Worm (Caenorhabditis elegans): ENCODE data around the gene bus-19.

Gene bus-19

DNA sequence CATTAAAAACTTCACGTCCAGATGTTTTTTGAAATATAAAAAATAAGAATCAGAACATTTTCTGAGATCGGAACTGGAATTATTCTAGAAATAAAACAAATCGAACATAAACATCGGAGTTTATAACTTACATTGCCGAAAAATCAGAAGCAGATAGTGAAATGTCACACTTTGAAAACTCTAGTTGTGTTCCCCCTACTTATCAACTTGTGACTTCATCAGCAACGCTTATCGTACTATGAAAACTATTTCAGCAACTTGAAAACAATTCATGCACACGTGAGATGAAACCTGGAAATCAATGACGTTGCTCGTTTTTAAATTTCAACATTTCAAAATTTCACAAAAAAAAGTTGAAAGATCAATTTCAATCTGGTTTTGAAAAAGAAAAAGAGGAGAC, 4.9 kb downstream of the bus-19 start (continued):
- TF ChIP-seq zfp-2 (tag; optimal IDR thresholded peaks at IDR 0.05) (no peak), lim-7 (GFP tag; IDR thresholded peaks at IDR 0.05) (no peak), hlh-30 (tag; optimal IDR thresholded peaks at IDR 0.05; ENCODE audit: insufficient read depth) (peak; percentile 60)

DNA sequence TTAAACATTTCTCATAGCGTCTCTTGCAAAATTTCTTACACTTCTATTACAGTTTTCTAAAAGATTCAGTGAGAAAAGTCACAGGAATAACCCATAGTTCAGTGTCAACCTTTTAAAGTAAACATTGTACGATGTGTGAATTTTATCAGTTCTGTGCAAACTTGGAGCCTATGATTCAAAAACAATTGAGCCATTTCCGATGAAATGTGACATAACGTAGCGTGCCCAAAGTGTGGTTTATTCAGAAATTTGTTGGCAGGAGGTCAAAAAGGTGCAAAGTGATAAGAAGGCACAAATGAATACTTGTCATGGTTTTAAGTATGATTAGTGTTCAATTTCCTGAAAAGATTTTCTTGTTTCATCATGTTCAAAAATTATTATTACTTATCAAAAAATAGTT, 5.7 kb downstream of the bus-19 start:
- no peak for TF ChIP-seq nhr-48 (tag; optimal IDR thresholded peaks at IDR 0.05)
- TF ChIP-seq dve-1 (tag; optimal IDR thresholded peaks at IDR 0.05; ENCODE audit: insufficient read depth): no peak
- no peak for TF ChIP-seq mxl-3 (GFP tag; optimal IDR thresholded peaks at IDR 0.05)
- no peak for TF ChIP-seq lin-1 (GFP tag; IDR thresholded peaks at IDR 0.05)
- TF ChIP-seq ZK337.2 (GFP tag; IDR thresholded peaks at IDR 0.05): no peak
- peak; percentile 7 for TF ChIP-seq nhr-6 (tag; optimal IDR thresholded peaks at IDR 0.05)
- no peak for TF ChIP-seq rbr-2 (tag; optimal IDR thresholded peaks at IDR 0.05)
- peak; percentile 52 for TF ChIP-seq pqm-1 (tag; optimal IDR thresholded peaks at IDR 0.05)
- no peak for TF ChIP-seq T20F7.1 (GFP tag; optimal IDR thresholded peaks at IDR 0.05)
- TF ChIP-seq pha-4 (GFP tag; IDR thresholded peaks at IDR 0.05): no peak
- no peak for TF ChIP-seq pha-4 (tag; optimal IDR thresholded peaks at IDR 0.05)
- no peak for TF ChIP-seq egl-43 (GFP tag; IDR thresholded peaks at IDR 0.05)
- peak; percentile 48; the same call in 1 of the 2 replicates for TF ChIP-seq dmd-6 (GFP tag; IDR thresholded peaks at IDR 0.05)
- no peak for TF ChIP-seq lsy-2 (tag; optimal IDR thresholded peaks at IDR 0.05)

DNA sequence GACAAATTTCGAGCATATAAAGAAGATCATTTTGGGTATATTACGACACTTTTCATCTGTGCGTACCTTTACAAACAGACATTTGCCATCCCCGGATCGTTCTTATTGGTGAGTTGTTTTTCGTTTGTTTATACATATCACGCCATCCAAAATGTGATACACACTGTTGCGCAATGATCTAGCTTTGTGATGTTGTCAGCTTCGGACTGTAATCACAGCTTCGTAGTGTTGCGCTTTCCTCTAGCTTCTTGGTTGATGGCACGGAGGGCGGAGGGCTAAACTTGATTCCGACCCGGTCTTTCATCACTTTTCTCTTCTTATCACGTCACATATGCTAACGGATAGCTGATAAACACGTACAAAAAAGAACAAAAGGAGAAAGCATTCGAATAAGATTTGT, 7.5 kb downstream of the bus-19 start:
- TF ChIP-seq F37D6.2 (tag; optimal IDR thresholded peaks at IDR 0.05): no peak
- TF ChIP-seq nhr-28 (tag; optimal IDR thresholded peaks at IDR 0.05): peak; percentile 39
- no peak for TF ChIP-seq tra-1 (GFP tag; IDR thresholded peaks at IDR 0.05)
- no peak for TF ChIP-seq T20F7.1 (GFP tag; optimal IDR thresholded peaks at IDR 0.05)
- TF ChIP-seq R02D3.7 (tag; optimal IDR thresholded peaks at IDR 0.05): no peak
- TF ChIP-seq mxl-3 (GFP tag; optimal IDR thresholded peaks at IDR 0.05): peak; percentile 51
- TF ChIP-seq lin-29 (GFP tag; IDR thresholded peaks at IDR 0.05): no peak
- no peak for TF ChIP-seq nhr-237 (tag; optimal IDR thresholded peaks at IDR 0.05)
- TF ChIP-seq lin-13 (GFP tag; optimal IDR thresholded peaks at IDR 0.05): no peak
- no peak for TF ChIP-seq lim-7 (GFP tag; IDR thresholded peaks at IDR 0.05)
- no peak for TF ChIP-seq mep-1 (tag; optimal IDR thresholded peaks at IDR 0.05)
- no peak for TF ChIP-seq fos-1 (tag; optimal IDR thresholded peaks at IDR 0.05)
- no peak for TF ChIP-seq unc-39 (tag; optimal IDR thresholded peaks at IDR 0.05)
- TF ChIP-seq hlh-11 (tag; optimal IDR thresholded peaks at IDR 0.05): peak; percentile 32
- TF ChIP-seq nhr-11 (tag; optimal IDR thresholded peaks at IDR 0.05): no peak

DNA sequence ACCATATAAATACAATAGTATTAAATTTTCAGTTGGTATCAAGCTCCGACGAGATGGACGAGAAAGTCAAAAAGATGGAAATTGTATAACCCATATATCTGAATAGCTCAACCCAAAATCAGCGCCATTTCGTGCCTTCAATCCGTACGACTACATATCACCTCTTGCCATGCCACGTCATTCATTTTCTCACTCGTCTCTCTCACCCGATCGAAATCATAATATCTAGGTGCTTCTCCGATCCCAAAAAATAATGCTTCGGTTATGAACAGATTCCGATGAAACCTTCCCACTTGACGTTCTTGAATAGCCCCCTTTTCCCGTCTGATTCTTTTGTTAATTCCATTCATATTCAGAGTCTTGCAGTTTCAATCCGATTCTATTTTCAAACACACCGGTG, 9.5 kb downstream of the bus-19 start:
- TF ChIP-seq aha-1 (tag) (peak; percentile 87), unc-39 (tag; optimal IDR thresholded peaks at IDR 0.05) (no peak)

DNA sequence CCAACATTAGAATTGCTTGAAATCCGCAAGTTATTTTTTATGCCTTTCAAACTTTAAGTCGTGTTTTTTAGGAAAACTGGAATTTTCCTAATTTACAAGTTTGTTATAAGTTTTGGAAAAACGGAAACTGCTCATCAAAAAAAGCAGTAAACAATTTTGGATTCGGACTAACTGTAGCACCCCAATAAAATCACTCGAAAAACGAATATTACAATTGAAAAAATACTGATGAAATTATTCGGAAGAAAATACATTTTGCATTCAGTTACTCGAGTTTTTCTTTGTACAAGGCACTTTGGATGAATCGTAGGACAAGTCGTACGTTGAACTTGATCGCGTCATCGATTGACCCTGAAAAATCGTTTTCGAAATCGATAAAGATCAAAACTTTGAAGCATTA, 10.5 kb downstream of the bus-19 start:
- no peak for TF ChIP-seq nhr-102 (tag; optimal IDR thresholded peaks at IDR 0.05)
- peak; percentile 5 for TF ChIP-seq zip-2 (tag; optimal IDR thresholded peaks at IDR 0.05)
- peak; percentile 80 for TF ChIP-seq aha-1 (tag)
- no peak for TF ChIP-seq hif-1 (tag; optimal IDR thresholded peaks at IDR 0.05)

DNA sequence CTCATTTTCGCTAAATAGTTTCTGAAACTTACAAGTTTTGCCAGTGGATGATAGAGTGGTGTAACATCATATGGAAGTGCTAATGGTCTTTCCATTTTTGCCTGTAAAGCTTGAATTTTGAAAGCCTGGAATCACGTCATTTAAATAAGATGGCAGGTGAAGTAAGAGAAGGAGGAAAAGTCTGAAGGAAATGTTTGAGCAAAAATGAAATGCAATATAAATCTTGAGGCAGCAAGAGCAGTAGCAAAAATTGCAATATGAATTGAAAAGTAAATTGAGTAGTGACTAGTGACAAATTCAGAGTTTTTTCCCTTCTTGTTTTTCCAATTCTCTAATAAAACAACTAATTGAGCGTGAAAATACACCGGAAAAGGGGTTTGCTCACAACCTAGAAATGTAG, 14.0 kb downstream of the bus-19 start, which contains the start of gene glb-24:
Gene glb-24 (minus strand): TSS at position 101 of the 400 bp plus-strand sequence.
- TF ChIP-seq daf-12 (tag; optimal IDR thresholded peaks at IDR 0.05) (no peak), ZK546.5 (tag; optimal IDR thresholded peaks at IDR 0.05) (no peak), ctbp-1 (GFP tag; IDR thresholded peaks at IDR 0.05) (no peak), gei-8 (GFP tag; optimal IDR thresholded peaks at IDR 0.05) (no peak), zag-1 (tag; optimal IDR thresholded peaks at IDR 0.05) (no peak), zfp-3 (GFP tag; conservative IDR thresholded peaks at IDR 0.05) (no peak), egl-43 (GFP tag; IDR thresholded peaks at IDR 0.05) (no peak), lin-29 (GFP tag; IDR thresholded peaks at IDR 0.05) (no peak), hmg-1.1 (GFP tag; IDR thresholded peaks at IDR 0.05) (no peak), spr-1 (tag; optimal IDR thresholded peaks at IDR 0.05) (no peak), dpl-1 (GFP tag; optimal IDR thresholded peaks at IDR 0.05) (no peak), aha-1 (tag) (no peak)

Data from whole organism, L4 larva.